Worm (Caenorhabditis elegans): Measurements from ENCODE around the gene rabr-3.

rabr-3 gene

ce11 chrV:16229439-16229838, 34.0 kb downstream of the rabr-3 start:
- TF ChIP-seq F22D6.2 (tag; optimal IDR thresholded peaks at IDR 0.05) (no peak), nhr-80 (tag; optimal IDR thresholded peaks at IDR 0.05) (no peak), snpc-1.1 (tag; optimal IDR thresholded peaks at IDR 0.05; ENCODE audit: insufficient read depth) (no peak), nhr-90 (tag; optimal IDR thresholded peaks at IDR 0.05) (no peak), Y53G8AR.9 (GFP tag; conservative IDR thresholded peaks at IDR 0.05) (no peak), ekl-4 (GFP tag; IDR thresholded peaks at IDR 0.05) (no peak), attf-5 (GFP tag; optimal IDR thresholded peaks at IDR 0.05) (no peak)

DNA sequence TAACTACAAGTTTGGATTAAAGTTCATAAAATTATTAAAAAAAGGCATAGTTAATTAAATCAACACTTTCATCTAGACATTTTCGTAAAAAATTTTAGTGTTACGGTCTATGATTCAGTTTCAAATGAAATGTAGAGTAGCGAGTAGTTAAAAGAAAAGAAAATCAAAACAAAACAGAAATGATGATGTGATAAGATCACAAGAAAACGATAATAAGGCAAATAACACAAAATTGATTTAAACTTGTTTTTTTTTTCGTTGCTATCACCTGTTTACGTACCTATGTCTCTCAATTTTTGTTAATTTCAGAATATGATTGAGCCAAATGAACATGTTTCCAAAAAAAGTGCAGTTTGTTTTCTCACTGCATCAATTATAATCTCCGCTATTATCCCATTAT, 34.4 kb downstream of the rabr-3 start, which contains the start of the genes F21H7.2 and F21H7.12:
Gene F21H7.2, minus strand, starts transcription at position 101 of the 400 bp plus-strand sequence.
Gene F21H7.12, plus strand, starts transcription at position 270 of the 400 bp plus-strand sequence.
- no peak for TF ChIP-seq dpl-1 (GFP tag; optimal IDR thresholded peaks at IDR 0.05)
- TF ChIP-seq Y79H2A.3 (GFP tag; conservative IDR thresholded peaks at IDR 0.05): no peak

DNA sequence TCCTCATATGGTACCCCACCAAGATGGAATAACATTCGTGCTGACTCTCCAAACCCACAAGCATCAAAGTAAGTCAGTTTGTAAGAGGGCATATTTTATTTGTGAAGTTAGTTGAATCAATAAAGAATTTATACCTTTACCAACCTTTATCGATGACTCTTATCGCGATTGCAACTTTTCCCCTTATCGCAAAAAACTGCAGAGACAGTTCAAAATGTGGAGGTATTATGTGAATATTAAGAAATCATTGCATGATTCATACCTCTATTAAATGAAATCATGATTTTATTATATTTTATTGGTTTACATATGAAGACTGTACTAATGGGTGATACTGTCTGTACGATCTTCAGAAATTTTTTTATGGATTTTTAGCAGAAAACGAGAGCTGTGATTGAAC, 36.7 kb downstream of the rabr-3 start, which contains the start of gene gst-22:
Gene gst-22, minus strand, starts transcription at position 103 of the 400 bp plus-strand sequence.
- TF ChIP-seq Y95B8A.8 (GFP tag; IDR thresholded peaks at IDR 0.05) (no peak), nhr-80 (tag; optimal IDR thresholded peaks at IDR 0.05) (peak; percentile 51)

- TF ChIP-seq unc-130 (GFP tag; optimal IDR thresholded peaks at IDR 0.05) (no peak), die-1 (tag; optimal IDR thresholded peaks at IDR 0.05) (no peak), tlf-1 (GFP tag; optimal IDR thresholded peaks at IDR 0.05) (no peak), egl-44 (GFP tag; IDR thresholded peaks at IDR 0.05) (no peak), nhr-80 (tag; optimal IDR thresholded peaks at IDR 0.05) (no peak), nhr-90 (tag; optimal IDR thresholded peaks at IDR 0.05) (no peak)
Measured at ce11 chrV:16233624-16234023, 38.1 kb downstream of the rabr-3 start, which contains the start of gene clec-233. TSS of gene clec-233 (plus strand) at chrV:16233924.

DNA sequence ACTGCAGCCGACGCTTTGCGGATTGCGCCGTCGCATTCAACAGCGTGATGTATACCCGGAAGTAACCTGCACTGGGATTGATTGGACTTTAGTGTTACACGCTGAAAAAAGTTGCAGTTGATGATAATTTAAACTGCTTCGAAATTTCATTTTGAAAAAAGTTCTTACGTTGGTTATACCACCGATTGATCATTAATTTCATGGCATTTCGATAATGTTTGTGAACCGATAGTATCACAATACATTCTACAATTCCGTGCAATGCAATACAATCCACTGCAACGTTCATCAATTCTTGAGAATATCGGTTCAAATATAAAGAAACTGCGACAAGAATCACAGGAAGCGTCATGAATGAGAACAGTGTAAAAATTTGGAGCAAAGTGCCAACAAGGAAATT, 39.7 kb downstream of the rabr-3 start, which contains the start of gene F21H7.3:
Gene F21H7.3, minus strand, starts transcription at position 101 of the 400 bp plus-strand sequence.
- TF ChIP-seq zfh-2 (GFP tag; conservative IDR thresholded peaks at IDR 0.05) (no peak), somi-1 (GFP tag; optimal IDR thresholded peaks at IDR 0.05) (no peak), aptf-3 (GFP tag; IDR thresholded peaks at IDR 0.05) (no peak), ZK185.1 (tag; optimal IDR thresholded peaks at IDR 0.05; ENCODE audit: poor library complexity, severe bottlenecking) (no peak), lsl-1 (GFP tag; optimal IDR thresholded peaks at IDR 0.05) (no peak), ekl-4 (GFP tag; IDR thresholded peaks at IDR 0.05) (no peak), F49E8.2 (tag; optimal IDR thresholded peaks at IDR 0.05; ENCODE audit: insufficient read depth) (no peak), rpc-1 (optimal IDR thresholded peaks at IDR 0.05) (no peak), rpc-1 (tag; optimal IDR thresholded peaks at IDR 0.05) (no peak), snpc-3.4 (tag; optimal IDR thresholded peaks at IDR 0.05) (no peak), repo-1 (tag; optimal IDR thresholded peaks at IDR 0.05) (no peak), sea-2 (GFP tag; IDR thresholded peaks at IDR 0.05) (no peak), chd-7 (tag; optimal IDR thresholded peaks at IDR 0.05) (no peak), F52B5.7 (tag; optimal IDR thresholded peaks at IDR 0.05) (no peak), ztf-6 (GFP tag; IDR thresholded peaks at IDR 0.05) (no peak), tbx-9 (tag; optimal IDR thresholded peaks at IDR 0.05; ENCODE audit: borderline replicate concordance) (no peak), Y67H2A.10 (GFP tag; conservative IDR thresholded peaks at IDR 0.05) (no peak), bed-1 (GFP tag; IDR thresholded peaks at IDR 0.05) (no peak), F10E7.11 (tag; optimal IDR thresholded peaks at IDR 0.05) (no peak)

All from whole organism, young adult.